Fruit fly (Drosophila melanogaster) whole organism, embryonic: ENCODE measurements around the gene CG14227.

Experiments
- Adf1 ChIP-seq: fragments of 200-800 bp; sonication (Bioruptor generic); IDR thresholded peaks from 2 replicates; pipeline ENCODE4 v1.3.6; 2022; ENCODE audit warnings: missing biosample characterization, missing genetic modification characterization
- Atf-2 ChIP-seq: fragments of 200-800 bp; sonication (Bioruptor generic); optimal IDR thresholded peaks from 2 replicates; lab custom pipeline; 2016; ENCODE audit warnings: missing biosample characterization, missing genetic modification characterization
- CG10565 ChIP-seq: fragments of 200-800 bp; sonication (Bioruptor generic); optimal IDR thresholded peaks from 3 replicates; lab custom pipeline; 2016; ENCODE audit warnings: missing biosample characterization, mild to moderate bottlenecking, missing genetic modification characterization
- CG12236 ChIP-seq: fragments of 200-800 bp; sonication (Bioruptor generic); optimal IDR thresholded peaks from 2 replicates; lab custom pipeline; 2016; ENCODE audit warnings: missing biosample characterization, missing genetic modification characterization
- CG13424 ChIP-seq: fragments of 200-800 bp; sonication (Bioruptor generic); optimal IDR thresholded peaks from 2 replicates; lab custom pipeline; 2019; ENCODE audit warnings: missing biosample characterization, mild to moderate bottlenecking, missing genetic modification characterization, moderate library complexity
- CG14710 ChIP-seq: fragments of 200-800 bp; sonication (Bioruptor generic); optimal IDR thresholded peaks from 3 replicates; lab custom pipeline; 2019; ENCODE audit warnings: missing biosample characterization, mild to moderate bottlenecking, missing genetic modification characterization, moderate library complexity
- CG18476 ChIP-seq: fragments of 200-800 bp; sonication (Bioruptor generic); optimal IDR thresholded peaks from 2 replicates; lab custom pipeline; 2016; ENCODE audit warnings: missing biosample characterization, mild to moderate bottlenecking, missing genetic modification characterization
- CG2120 ChIP-seq: fragments of 200-800 bp; sonication (Bioruptor generic); optimal IDR thresholded peaks from 3 replicates; lab custom pipeline; 2016; ENCODE audit warnings: missing biosample characterization, missing genetic modification characterization
- CG2875 ChIP-seq: fragments of 200-800 bp; sonication (Bioruptor generic); optimal IDR thresholded peaks from 2 replicates; lab custom pipeline; 2017; ENCODE audit warnings: missing biosample characterization, mild to moderate bottlenecking, missing genetic modification characterization, missing genetic modification reagents
- CG34224 ChIP-seq: fragments of 200-800 bp; sonication (Bioruptor generic); IDR thresholded peaks from 3 replicates; pipeline ENCODE4 v1.3.6; 2022; ENCODE audit warnings: missing biosample characterization, missing genetic modification characterization; ENCODE audit not compliant: partially characterized antibody
- CG4328 ChIP-seq: fragments of 200-800 bp; sonication (Bioruptor generic); optimal IDR thresholded peaks from 3 replicates; lab custom pipeline; 2017; ENCODE audit warnings: missing biosample characterization, missing genetic modification reagents, missing genetic modification characterization
- CG4424 ChIP-seq: fragments of 200-800 bp; sonication (Bioruptor generic); optimal IDR thresholded peaks from 3 replicates; lab custom pipeline; 2016; ENCODE audit warnings: missing biosample characterization, missing genetic modification characterization
- CG4854 ChIP-seq: fragments of 200-800 bp; sonication (Bioruptor generic); optimal IDR thresholded peaks from 2 replicates; lab custom pipeline; 2016; ENCODE audit warnings: missing biosample characterization, missing genetic modification characterization, inconsistent platforms
- CG7372 ChIP-seq: fragments of 200-800 bp; sonication (Bioruptor generic); IDR thresholded peaks from 2 replicates; pipeline ENCODE4 v1.3.6; 2022; ENCODE audit warnings: missing biosample characterization, missing genetic modification characterization
- CG7745 ChIP-seq: fragments of 200-800 bp; sonication (Bioruptor generic); optimal IDR thresholded peaks from 2 replicates; lab custom pipeline; 2018; ENCODE audit warnings: missing biosample characterization, mild to moderate bottlenecking, missing genetic modification characterization, moderate library complexity
- CG8089 ChIP-seq: fragments of 200-800 bp; sonication (Bioruptor generic); optimal IDR thresholded peaks from 3 replicates; lab custom pipeline; 2016; ENCODE audit warnings: missing biosample characterization, missing genetic modification characterization
- Camta ChIP-seq: fragments of 200-800 bp; sonication (Bioruptor generic); optimal IDR thresholded peaks from 2 replicates; lab custom pipeline; 2016; ENCODE audit warnings: missing biosample characterization, missing genetic modification characterization
- CoRest ChIP-seq: fragments of 200-800 bp; sonication (Bioruptor generic); optimal IDR thresholded peaks from 3 replicates; lab custom pipeline; 2018; ENCODE audit warnings: missing biosample characterization, mild to moderate bottlenecking, missing genetic modification characterization, moderate library complexity
- Dp ChIP-seq: fragments of 200-800 bp; sonication (Bioruptor generic); optimal IDR thresholded peaks from 2 replicates; lab custom pipeline; 2018; ENCODE audit warnings: missing biosample characterization, mild to moderate bottlenecking, missing genetic modification characterization, moderate library complexity
- Ets65A ChIP-seq: fragments of 200-800 bp; sonication (Bioruptor generic); peaks from one replicate; lab custom pipeline; 2016; ENCODE audit warnings: missing biosample characterization, missing genetic modification characterization
- HHEX ChIP-seq: fragments of 200-800 bp; sonication (Bioruptor generic); optimal IDR thresholded peaks from 3 replicates; lab custom pipeline; 2017; ENCODE audit warnings: missing biosample characterization, mild to moderate bottlenecking, missing genetic modification characterization, missing genetic modification reagents
- Kr ChIP-seq: fragments of 200-800 bp; sonication (Bioruptor generic); optimal IDR thresholded peaks from 2 replicates; lab custom pipeline; 2017; ENCODE audit warnings: missing biosample characterization, mild to moderate bottlenecking, missing genetic modification characterization
- MTF-1 ChIP-seq: fragments of 200-800 bp; sonication (Bioruptor generic); optimal IDR thresholded peaks from 2 replicates; lab custom pipeline; 2018; ENCODE audit warnings: missing biosample characterization, mild to moderate bottlenecking, missing genetic modification characterization, borderline replicate concordance
- NK7.1 ChIP-seq: fragments of 200-800 bp; sonication (Bioruptor generic); optimal IDR thresholded peaks from 3 replicates; lab custom pipeline; 2016; ENCODE audit warnings: missing biosample characterization, missing genetic modification characterization
- Nf-YA ChIP-seq: fragments of 200-800 bp; sonication (Bioruptor generic); IDR thresholded peaks from 2 replicates; pipeline ENCODE4 v1.3.6; 2022; ENCODE audit warnings: missing biosample characterization, missing genetic modification characterization
- Ptx1 ChIP-seq: fragments of 200-800 bp; sonication (Bioruptor generic); IDR thresholded peaks from 2 replicates; pipeline ENCODE4 v1.3.6; 2022; ENCODE audit warnings: missing biosample characterization, missing genetic modification characterization
- Sox100B ChIP-seq: fragments of 200-800 bp; sonication (Bioruptor generic); optimal IDR thresholded peaks from 3 replicates; lab custom pipeline; 2018; ENCODE audit warnings: missing biosample characterization, mild to moderate bottlenecking, missing genetic modification characterization
- Spps ChIP-seq: fragments of 200-800 bp; sonication (Bioruptor generic); optimal IDR thresholded peaks from 2 replicates; lab custom pipeline; 2018; ENCODE audit warnings: missing biosample characterization, mild to moderate bottlenecking, missing genetic modification characterization
- ab ChIP-seq: fragments of 200-800 bp; sonication (Bioruptor generic); optimal IDR thresholded peaks from 2 replicates; lab custom pipeline; 2016; ENCODE audit warnings: missing biosample characterization, missing genetic modification characterization
- amos ChIP-seq: fragments of 200-800 bp; sonication (Bioruptor generic); IDR thresholded peaks from 2 replicates; pipeline ENCODE4 v1.3.6; 2022; ENCODE audit warnings: missing biosample characterization, missing genetic modification characterization; ENCODE audit not compliant: partially characterized antibody
- cato ChIP-seq: fragments of 200-800 bp; sonication (Bioruptor generic); optimal IDR thresholded peaks from 2 replicates; lab custom pipeline; 2016; ENCODE audit warnings: missing biosample characterization, missing genetic modification characterization, borderline replicate concordance
- cg ChIP-seq: fragments of 200-800 bp; sonication (Bioruptor generic); optimal IDR thresholded peaks from 3 replicates; lab custom pipeline; 2019; ENCODE audit warnings: missing biosample characterization, mild to moderate bottlenecking, missing genetic modification characterization, moderate library complexity
- ewg ChIP-seq: fragments of 200-800 bp; sonication (Bioruptor generic); optimal IDR thresholded peaks from 3 replicates; lab custom pipeline; 2017; ENCODE audit warnings: mild to moderate bottlenecking, missing biosample characterization, missing genetic modification reagents, missing genetic modification characterization
- fd102C ChIP-seq: fragments of 200-800 bp; sonication (Bioruptor generic); optimal IDR thresholded peaks from 2 replicates; lab custom pipeline; 2018; ENCODE audit warnings: missing biosample characterization, mild to moderate bottlenecking, missing genetic modification characterization, moderate library complexity
- ham ChIP-seq: fragments of 200-800 bp; sonication (Bioruptor generic); IDR thresholded peaks from 2 replicates; pipeline ENCODE4 v1.3.6; 2022; ENCODE audit warnings: missing biosample characterization, missing genetic modification characterization
- hb ChIP-seq: fragments of 200-800 bp; sonication (Bioruptor generic); IDR thresholded peaks from 3 replicates; pipeline ENCODE4 v1.3.6; 2022; ENCODE audit warnings: missing biosample characterization, missing genetic modification characterization; ENCODE audit not compliant: partially characterized antibody
- hkb ChIP-seq, 2 experiments: fragments of 200-800 bp in 1 of 2; fragments of >200 bp in 1 of 2; sonication (Bioruptor generic) in 1 of 2; IDR thresholded peaks in 1 of 2; optimal IDR thresholded peaks in 1 of 2; 2 replicates each; pipeline versions ENCODE4 v1.3.6 to Lab custom; 2017 to 2022; ENCODE audit warnings: missing biosample characterization in 1 of 2, missing genetic modification characterization in 1 of 2
- jigr1 ChIP-seq: fragments of 200-800 bp; sonication (Bioruptor generic); IDR thresholded peaks from 3 replicates; pipeline ENCODE4 v1.3.6; 2022; ENCODE audit warnings: missing biosample characterization, missing genetic modification characterization
- klu ChIP-seq: fragments of 200-800 bp; sonication (Bioruptor generic); IDR thresholded peaks from 2 replicates; pipeline ENCODE4 v1.3.6; 2022; ENCODE audit warnings: missing biosample characterization, missing genetic modification characterization
- knrl ChIP-seq: fragments of 200-800 bp; sonication (Bioruptor generic); IDR thresholded peaks from 3 replicates; pipeline ENCODE4 v1.3.6; 2022; ENCODE audit warnings: missing biosample characterization, missing genetic modification characterization; ENCODE audit not compliant: partially characterized antibody
- maf-S ChIP-seq: fragments of 200-800 bp; sonication (Bioruptor generic); optimal IDR thresholded peaks from 2 replicates; lab custom pipeline; 2016; ENCODE audit warnings: missing biosample characterization, missing genetic modification characterization
- mirr ChIP-seq: fragments of 200-800 bp; sonication (Bioruptor generic); optimal IDR thresholded peaks from 3 replicates; lab custom pipeline; 2018; ENCODE audit warnings: missing biosample characterization, mild to moderate bottlenecking, missing genetic modification characterization
- p53 ChIP-seq: fragments of 200-800 bp; sonication (Bioruptor generic); optimal IDR thresholded peaks from 2 replicates; lab custom pipeline; 2016; ENCODE audit warnings: missing biosample characterization, missing genetic modification characterization
- pho ChIP-seq: fragments of 200-800 bp; sonication (Bioruptor generic); optimal IDR thresholded peaks from 2 replicates; lab custom pipeline; 2016; ENCODE audit warnings: missing biosample characterization, missing genetic modification characterization
- shn ChIP-seq: fragments of 200-800 bp; sonication (Bioruptor generic); optimal IDR thresholded peaks from 3 replicates; lab custom pipeline; 2016; ENCODE audit warnings: missing biosample characterization, missing genetic modification characterization
- tna ChIP-seq: fragments of 200-800 bp; sonication (Bioruptor generic); IDR thresholded peaks from 2 replicates; pipeline ENCODE4 v1.3.6; 2022; ENCODE audit warnings: missing biosample characterization, missing genetic modification characterization; ENCODE audit not compliant: partially characterized antibody
- vvl ChIP-seq: fragments of 200-800 bp; sonication (Bioruptor generic); IDR thresholded peaks from 2 replicates; pipeline ENCODE4 v1.3.6; 2022; ENCODE audit warnings: missing biosample characterization, missing genetic modification characterization
- zen2 ChIP-seq: fragments of 200-800 bp; sonication (Bioruptor generic); IDR thresholded peaks from 3 replicates; pipeline ENCODE4 v1.3.6; 2022; ENCODE audit warnings: missing biosample characterization, missing genetic modification characterization; ENCODE audit not compliant: partially characterized antibody

Gene CG14227

dm6 chrX:19651757-19652419 is 36.9 kb downstream of the CG14227 start, which contains the start of the genes Ranbp21 and Elys (continued):
- peak; percentile 44 for TF ChIP-seq Dp (GFP tag; lab: Kevin White, UChicago)
- peak; percentile 58 for TF ChIP-seq klu (GFP tag; lab: Robert Waterston, UW)
- TF ChIP-seq maf-S (GFP tag; lab: Kevin White, UChicago) = peak; percentile 43
- TF ChIP-seq Ets65A = peak; percentile 96
- peak; percentile 54 for TF ChIP-seq vvl (GFP tag; lab: Robert Waterston, UW)
- no peak for TF ChIP-seq CG4424 (GFP tag; lab: Kevin White, UChicago)
- peak; percentile 10 for TF ChIP-seq CG4328 (GFP tag; lab: Kevin White, UChicago)
- TF ChIP-seq Kr = no peak
- no peak for TF ChIP-seq CG10565 (GFP tag; lab: Kevin White, UChicago)
- no peak for TF ChIP-seq Sox100B
- peak; percentile 32; the same call in 1 of the 2 replicates for TF ChIP-seq CG7372 (GFP tag; lab: Robert Waterston, UW)
- TF ChIP-seq cg (GFP tag; lab: Kevin White, UChicago) = peak; percentile 69
- no peak for TF ChIP-seq ham (GFP tag; lab: Robert Waterston, UW)
- peak; percentile 36 for TF ChIP-seq CG13424
- no peak for TF ChIP-seq Spps (tag; lab: Kevin White, UChicago)
- TF ChIP-seq mirr (GFP tag; lab: Kevin White, UChicago) = no peak
- no peak for TF ChIP-seq MTF-1
- peak; percentile 23 for TF ChIP-seq Camta
- TF ChIP-seq fd102C (GFP tag; lab: Kevin White, UChicago) = no peak
- peak; percentile 38 for TF ChIP-seq CG8089 (GFP tag; lab: Kevin White, UChicago)
- TF ChIP-seq cato = no peak
- TF ChIP-seq shn (GFP tag; lab: Kevin White, UChicago) = peak; percentile 65
- peak; percentile 63; the same call in 1 of the 2 replicates for TF ChIP-seq Ptx1
- TF ChIP-seq hkb (optimal IDR thresholded peaks at IDR 0.05; lab: Kevin White, UChicago) = peak; percentile 72
- TF ChIP-seq hkb (GFP tag; IDR thresholded peaks at IDR 0.05; lab: Robert Waterston, UW) = peak; percentile 53; the same call in 1 of the 2 replicates
- TF ChIP-seq CG4854 = no peak
- TF ChIP-seq Nf-YA (GFP tag; lab: Robert Waterston, UW) = no peak; the same call in 1 of the 2 replicates
- peak; percentile 36 for TF ChIP-seq NK7.1 (GFP tag; lab: Kevin White, UChicago)
- TF ChIP-seq CG34224 = no peak; the same call in 2 of the 3 replicates
- TF ChIP-seq pho = peak; percentile 53
- TF ChIP-seq Adf1 (GFP tag; lab: Robert Waterston, UW) = no peak
- peak; percentile 55 for TF ChIP-seq CoRest (tag; lab: Kevin White, UChicago)
- TF ChIP-seq jigr1 (GFP tag; lab: Robert Waterston, UW) = no peak
- TF ChIP-seq CG2120 (GFP tag; lab: Kevin White, UChicago) = peak; percentile 73
- TF ChIP-seq knrl (GFP tag; lab: Robert Waterston, UW) = peak; percentile 61
- TF ChIP-seq CG2875 (GFP tag; lab: Kevin White, UChicago) = no peak
- TF ChIP-seq ab (GFP tag; lab: Kevin White, UChicago) = no peak
- no peak for TF ChIP-seq ewg
- TF ChIP-seq p53 (GFP tag; lab: Kevin White, UChicago) = peak; percentile 35
- no peak for TF ChIP-seq tna (GFP tag; lab: Robert Waterston, UW)
- TF ChIP-seq HHEX (GFP tag; lab: Kevin White, UChicago) = no peak
- TF ChIP-seq zen2 (GFP tag; lab: Robert Waterston, UW) = no peak
- peak; percentile 55; the same call in 1 of the 2 replicates for TF ChIP-seq amos (GFP tag; lab: Robert Waterston, UW)
- no peak for TF ChIP-seq CG7745
- TF ChIP-seq CG12236 (GFP tag; lab: Kevin White, UChicago) = no peak
- TF ChIP-seq hb (GFP tag; lab: Robert Waterston, UW) = 0 out of 3 replicates have a peak, but pooled peaks have one; percentile 56
- peak; percentile 22 for TF ChIP-seq CG18476 (GFP tag; lab: Kevin White, UChicago)
- no peak for TF ChIP-seq Atf-2
- TF ChIP-seq CG14710 (tag; lab: Kevin White, UChicago) = peak; percentile 71
